Worm (Caenorhabditis elegans): ENCODE measurements around the gene D2045.7.

Gene D2045.7

ce11 chrIII:10505943-10506698 lies 26.8 kb downstream of the D2045.7 start (continued):
- TF ChIP-seq aptf-3 (GFP tag; IDR thresholded peaks at IDR 0.05) (peak; percentile 10; the same call in 1 of the 2 replicates), madf-8 (GFP tag; conservative IDR thresholded peaks at IDR 0.05) (peak; percentile 70), somi-1 (GFP tag; optimal IDR thresholded peaks at IDR 0.05) (no peak), nhr-80 (tag; optimal IDR thresholded peaks at IDR 0.05) (no peak), ceh-27 (GFP tag; optimal IDR thresholded peaks at IDR 0.05) (no peak), lin-40 (tag; optimal IDR thresholded peaks at IDR 0.05) (no peak), atf-7 (tag; optimal IDR thresholded peaks at IDR 0.05) (peak; percentile 17), attf-6 (GFP tag; IDR thresholded peaks at IDR 0.05) (no peak; the same call in none of the 2 replicates), attf-5 (GFP tag; optimal IDR thresholded peaks at IDR 0.05) (peak; percentile 54), B0261.1 (tag; optimal IDR thresholded peaks at IDR 0.05) (no peak), tlf-1 (GFP tag; optimal IDR thresholded peaks at IDR 0.05) (peak; percentile 87), dpff-1 (tag; optimal IDR thresholded peaks at IDR 0.05) (peak; percentile 64), tbx-9 (tag; optimal IDR thresholded peaks at IDR 0.05; ENCODE audit: borderline replicate concordance) (no peak), unc-130 (GFP tag; optimal IDR thresholded peaks at IDR 0.05) (peak; percentile 51), bed-2 (GFP tag; IDR thresholded peaks at IDR 0.05) (no peak), lsl-1 (GFP tag; optimal IDR thresholded peaks at IDR 0.05) (peak; percentile 48), ztf-3 (GFP tag; optimal IDR thresholded peaks at IDR 0.05) (no peak)

- peak; percentile 31; the same call in 1 of the 2 replicates for TF ChIP-seq K11D2.4 (GFP tag; IDR thresholded peaks at IDR 0.05)
- no peak for TF ChIP-seq him-1 (tag; optimal IDR thresholded peaks at IDR 0.05)
- no peak for TF ChIP-seq cebp-1 (GFP tag; IDR thresholded peaks at IDR 0.05)
- peak; percentile 25 for TF ChIP-seq cebp-1 (tag; optimal IDR thresholded peaks at IDR 0.05)
- TF ChIP-seq F39B2.1 (GFP tag; IDR thresholded peaks at IDR 0.05) = no peak
- TF ChIP-seq madf-6 (GFP tag; IDR thresholded peaks at IDR 0.05) = peak; percentile 91
- no peak for TF ChIP-seq sptf-2 (GFP tag; optimal IDR thresholded peaks at IDR 0.05)
- 0 out of 2 replicates have a peak, but pooled peaks have one; percentile 23 for TF ChIP-seq rcor-1 (GFP tag; IDR thresholded peaks at IDR 0.05)
- TF ChIP-seq nfyb-1 (GFP tag; IDR thresholded peaks at IDR 0.05) = no peak
- peak; percentile 16 for TF ChIP-seq snpc-1.3 (tag; optimal IDR thresholded peaks at IDR 0.05; ENCODE audit: insufficient read depth)
- TF ChIP-seq attf-5 (GFP tag; optimal IDR thresholded peaks at IDR 0.05) = peak; percentile 66
- no peak for TF ChIP-seq T26A5.8 (tag; optimal IDR thresholded peaks at IDR 0.05)
- TF ChIP-seq F57A8.1 (GFP tag; optimal IDR thresholded peaks at IDR 0.05) = no peak
- no peak for TF ChIP-seq Y56A3A.18 (GFP tag; IDR thresholded peaks at IDR 0.05)
- TF ChIP-seq F23B12.7 (tag; optimal IDR thresholded peaks at IDR 0.05; ENCODE audit: insufficient read depth) = peak; percentile 48
- TF ChIP-seq mcd-1 (GFP tag; IDR thresholded peaks at IDR 0.05) = peak; percentile 86
- TF ChIP-seq dpl-1 (GFP tag; optimal IDR thresholded peaks at IDR 0.05) = peak; percentile 66
- peak; percentile 66 for TF ChIP-seq lsl-1 (GFP tag; optimal IDR thresholded peaks at IDR 0.05)
- peak; percentile 63 for TF ChIP-seq F33H1.4 (GFP tag; IDR thresholded peaks at IDR 0.05)
- TF ChIP-seq akir-1 (GFP tag; optimal IDR thresholded peaks at IDR 0.05) = no peak
- TF ChIP-seq B0019.2 (GFP tag; conservative IDR thresholded peaks at IDR 0.05) = peak; percentile 80; the same call in 1 of the 2 replicates
- TF ChIP-seq nhr-27 (tag; optimal IDR thresholded peaks at IDR 0.05) = no peak
- TF ChIP-seq nfya-2 (GFP tag; IDR thresholded peaks at IDR 0.05) = no peak
- TF ChIP-seq ztf-18 (tag; optimal IDR thresholded peaks at IDR 0.05) = peak; percentile 93
- TF ChIP-seq ceh-27 (GFP tag; optimal IDR thresholded peaks at IDR 0.05) = no peak
- peak; percentile 84 for TF ChIP-seq efl-1 (GFP tag; optimal IDR thresholded peaks at IDR 0.05)
- no peak for TF ChIP-seq snpc-4 (GFP tag; optimal IDR thresholded peaks at IDR 0.05)
- TF ChIP-seq snpc-4 (tag; optimal IDR thresholded peaks at IDR 0.05) = peak in 2 of 4 experiments; percentile 13 to 68
- no peak for TF ChIP-seq egl-18 (GFP tag; IDR thresholded peaks at IDR 0.05)
- peak; percentile 40 for TF ChIP-seq tbp1 (GFP tag; optimal IDR thresholded peaks at IDR 0.05)
- peak; percentile 78 for TF ChIP-seq xnd-1 (tag; optimal IDR thresholded peaks at IDR 0.05)
- no peak for TF ChIP-seq ztf-28 (GFP tag; IDR thresholded peaks at IDR 0.05)
Observed at ce11 chrIII:10506699-10507248, 27.5 kb downstream of the D2045.7 start, which contains the start of the genes sip-1 and sly-1. Gene sip-1, minus strand, starts transcription at chrIII:10506801. Gene sly-1, plus strand, starts transcription at chrIII:10507058.

Data from whole organism, young adult.